Fruit fly (Drosophila melanogaster): Measurements from ENCODE around the gene Nph.

The Nph gene

DNA sequence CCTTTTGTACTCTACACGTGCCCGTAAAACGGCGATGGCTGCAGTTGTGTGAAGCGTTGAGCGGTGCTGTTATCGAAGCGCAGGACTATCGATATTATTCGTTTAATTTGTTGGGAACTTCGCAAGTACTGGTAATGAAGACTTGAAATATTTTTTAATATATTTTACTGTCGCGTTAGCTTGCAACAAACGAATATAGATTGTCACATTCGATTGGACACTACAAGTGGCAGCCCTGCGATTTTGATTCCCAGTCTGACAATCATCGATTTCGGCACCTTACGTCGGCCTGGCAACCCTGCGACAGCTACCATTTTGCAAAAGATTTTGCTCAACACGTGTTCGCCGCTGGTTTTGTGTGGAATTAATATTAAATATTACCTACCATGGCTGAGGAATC is at the start of gene Nph, which contains the start of gene Nlp:
Gene Nph (minus strand): TSS at position 214 of the 400 bp plus-strand sequence.
Gene Nlp (plus strand): TSS at position 138 of the 400 bp plus-strand sequence.
- TF ChIP-seq rn (GFP tag; IDR thresholded peaks at IDR 0.05) (no peak), CG4496 (GFP tag; IDR thresholded peaks at IDR 0.05) (no peak), Snoo (tag; optimal IDR thresholded peaks at IDR 0.05) (peak; percentile 14), CG34367 (tag; optimal IDR thresholded peaks at IDR 0.05) (no peak)

DNA sequence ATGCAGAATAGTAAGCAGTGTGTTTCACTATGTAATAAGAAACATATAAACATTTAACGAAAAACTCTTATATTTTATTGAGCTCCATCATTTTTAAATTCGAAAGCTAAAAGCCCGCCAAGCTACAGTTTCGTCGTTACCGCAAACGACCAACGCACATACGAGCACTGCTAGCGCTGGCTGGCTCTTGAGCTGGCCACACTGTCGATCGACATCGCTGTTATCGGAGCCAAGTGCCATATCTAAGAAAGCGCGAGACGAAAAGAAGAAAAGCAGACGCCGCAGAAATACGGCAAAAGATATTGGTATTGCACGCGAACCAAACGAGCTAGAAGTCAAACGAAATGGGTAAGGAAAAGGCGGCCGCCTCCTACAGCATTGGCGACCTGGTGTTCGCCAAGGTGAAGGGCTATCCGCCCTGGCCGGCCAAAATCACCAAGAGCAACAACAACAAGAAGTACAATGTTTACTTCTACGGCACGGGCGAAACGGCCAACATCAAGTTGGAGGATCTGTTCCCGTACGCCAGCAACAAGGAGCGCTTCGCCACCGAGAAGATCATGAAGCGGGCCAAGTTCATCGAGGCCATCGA is 47.9 kb upstream of the Nph start, which contains the start of gene Jasper:
Gene Jasper (plus strand): TSS at position 60 of the 592 bp plus-strand sequence.
- TF ChIP-seq CG9948 (tag; optimal IDR thresholded peaks at IDR 0.05) (no peak), CG15710 (tag; optimal IDR thresholded peaks at IDR 0.05) (no peak), CG12605 (GFP tag; IDR thresholded peaks at IDR 0.05) (no peak), EcR (GFP tag; optimal IDR thresholded peaks at IDR 0.05) (no peak), CG10348 (GFP tag; IDR thresholded peaks at IDR 0.05) (no peak), Snoo (tag; optimal IDR thresholded peaks at IDR 0.05) (no peak), CG4496 (GFP tag; IDR thresholded peaks at IDR 0.05) (no peak; the same call in 2 of the 3 replicates), CG13204 (GFP tag; optimal IDR thresholded peaks at IDR 0.05) (no peak), Ets98B (GFP tag; IDR thresholded peaks at IDR 0.05) (no peak), CG32121 (GFP tag; IDR thresholded peaks at IDR 0.05) (no peak), CG14655 (GFP tag; optimal IDR thresholded peaks at IDR 0.05) (no peak), CG34367 (tag; optimal IDR thresholded peaks at IDR 0.05) (no peak), CG8301 (tag; optimal IDR thresholded peaks at IDR 0.05) (no peak), CG17806 (tag; optimal IDR thresholded peaks at IDR 0.05) (no peak), D1 (tag; optimal IDR thresholded peaks at IDR 0.05) (no peak), rn (GFP tag; IDR thresholded peaks at IDR 0.05) (no peak), gl (tag; optimal IDR thresholded peaks at IDR 0.05) (no peak), Pif1A (GFP tag; optimal IDR thresholded peaks at IDR 0.05) (no peak), Pif1B (GFP tag; optimal IDR thresholded peaks at IDR 0.05) (no peak)

DNA sequence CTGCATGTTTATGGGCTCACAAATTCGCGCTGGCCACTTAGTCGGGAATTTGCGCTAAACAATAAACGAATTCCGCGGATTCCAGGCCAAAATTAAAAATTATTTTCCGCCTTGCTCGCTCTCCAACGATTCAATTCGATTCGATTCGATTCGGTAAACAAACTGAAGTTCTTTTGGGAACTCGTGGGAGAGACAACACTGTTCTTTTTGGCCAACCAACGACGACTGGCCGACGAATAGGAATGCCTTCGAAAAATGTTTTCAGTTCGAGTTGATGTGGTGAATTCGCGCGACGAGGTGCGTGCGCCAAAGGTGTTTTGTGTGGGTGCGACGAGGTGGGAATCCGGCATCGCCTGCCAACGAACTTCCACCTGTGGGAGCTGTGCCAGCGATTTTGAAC is 47.3 kb upstream of the Nph start, which contains the start of gene CG15528:
Gene CG15528 (minus strand): TSS at position 180 of the 400 bp plus-strand sequence.
- TF ChIP-seq Pif1A (GFP tag; optimal IDR thresholded peaks at IDR 0.05) (no peak), CG34367 (tag; optimal IDR thresholded peaks at IDR 0.05) (no peak), CG32121 (GFP tag; IDR thresholded peaks at IDR 0.05) (no peak), D1 (tag; optimal IDR thresholded peaks at IDR 0.05) (no peak), Ets98B (GFP tag; IDR thresholded peaks at IDR 0.05) (no peak), EcR (GFP tag; optimal IDR thresholded peaks at IDR 0.05) (no peak), CG8159 (tag; optimal IDR thresholded peaks at IDR 0.05) (no peak)

DNA sequence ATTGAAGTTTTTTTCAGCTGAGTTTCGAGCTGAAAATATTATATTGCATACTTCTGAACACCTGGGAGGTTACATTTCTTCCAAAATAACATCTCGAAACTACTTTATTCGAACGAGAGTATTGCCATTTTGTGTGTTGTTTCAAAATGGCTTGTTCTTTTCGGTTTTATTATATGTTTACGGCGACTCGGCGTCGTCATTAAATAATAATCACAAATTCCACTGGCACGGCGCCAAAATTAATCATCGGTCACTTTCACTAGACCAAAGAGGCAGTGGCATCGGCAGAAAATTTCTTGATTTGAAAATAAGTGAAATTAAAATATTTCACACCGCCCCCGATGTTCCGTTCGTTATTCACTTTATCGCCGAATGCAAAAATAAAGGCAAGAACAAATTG is 45.8 kb upstream of the Nph start:
- no peak for TF ChIP-seq CG34367 (tag; optimal IDR thresholded peaks at IDR 0.05)
- no peak for TF ChIP-seq CG14655 (GFP tag; optimal IDR thresholded peaks at IDR 0.05)
- no peak for TF ChIP-seq fd96Ca (GFP tag; IDR thresholded peaks at IDR 0.05)
- no peak for TF ChIP-seq CG10348 (GFP tag; IDR thresholded peaks at IDR 0.05)
- TF ChIP-seq EcR (GFP tag; optimal IDR thresholded peaks at IDR 0.05) = no peak
- TF ChIP-seq D1 (tag; optimal IDR thresholded peaks at IDR 0.05) = no peak
- no peak for TF ChIP-seq CG15710 (tag; optimal IDR thresholded peaks at IDR 0.05)
- no peak for TF ChIP-seq Pif1B (GFP tag; optimal IDR thresholded peaks at IDR 0.05)

DNA sequence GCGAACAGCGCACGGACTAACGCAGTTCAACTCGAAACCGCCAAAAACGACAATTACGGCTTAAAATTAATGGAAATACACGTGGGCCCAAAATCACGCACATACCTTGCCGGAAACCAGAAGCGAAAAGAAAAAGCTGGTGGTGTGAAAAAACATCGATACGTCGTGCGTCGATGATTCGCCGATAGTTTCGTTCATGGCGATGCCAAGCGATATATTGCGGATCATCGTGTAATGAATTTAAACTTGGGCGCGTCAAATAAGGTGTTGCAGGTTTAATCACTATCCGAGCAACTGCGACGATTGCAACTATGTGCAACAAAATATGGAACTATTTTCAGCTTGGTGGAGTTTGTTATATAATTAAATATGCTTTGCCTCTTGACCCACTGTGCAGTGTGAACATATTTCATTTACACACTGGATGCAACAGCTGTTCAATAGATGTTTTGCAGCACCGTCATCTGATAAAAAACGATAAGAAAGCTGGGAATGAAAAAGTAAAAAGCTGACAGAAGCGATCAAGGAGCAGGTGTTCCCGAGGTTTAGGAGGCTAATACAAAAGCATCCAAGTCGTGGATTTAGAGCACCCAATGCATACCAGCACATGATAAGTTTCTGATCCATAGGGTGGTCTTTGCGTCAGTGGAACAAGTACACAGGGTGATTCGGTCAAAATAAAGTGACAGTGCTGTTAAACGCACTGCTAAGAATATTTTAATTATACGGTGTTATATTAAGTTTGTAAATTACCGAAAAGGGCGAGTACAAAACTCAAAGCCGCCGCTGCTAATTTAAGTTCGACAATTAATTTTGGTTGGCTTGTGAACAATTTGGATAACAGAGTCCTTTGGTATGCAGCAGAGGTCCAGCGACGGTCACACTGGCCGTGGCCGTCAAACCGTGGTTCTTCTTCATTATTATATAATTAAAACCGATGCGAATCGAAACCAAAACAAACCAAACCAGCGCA is 41.7 kb upstream of the Nph start, which contains the start of the genes RpL32 and CG7943:
Gene RpL32 (minus strand): TSS at position 133 of the 973 bp plus-strand sequence.
Gene CG7943 (plus strand): TSS at position 442 of the 973 bp plus-strand sequence.
- peak; percentile 83 for TF ChIP-seq CG17806 (tag; optimal IDR thresholded peaks at IDR 0.05)
- peak; percentile 88 for TF ChIP-seq Pif1A (GFP tag; optimal IDR thresholded peaks at IDR 0.05)
- TF ChIP-seq gl (tag; optimal IDR thresholded peaks at IDR 0.05) = peak; percentile 78
- TF ChIP-seq CG14655 (GFP tag; optimal IDR thresholded peaks at IDR 0.05) = no peak
- peak; percentile 84 for TF ChIP-seq CG10348 (GFP tag; IDR thresholded peaks at IDR 0.05)
- TF ChIP-seq EcR (GFP tag; optimal IDR thresholded peaks at IDR 0.05) = no peak
- peak; percentile 89 for TF ChIP-seq CG32121 (GFP tag; IDR thresholded peaks at IDR 0.05)
- TF ChIP-seq CG8301 (tag; optimal IDR thresholded peaks at IDR 0.05) = peak; percentile 81
- TF ChIP-seq Pif1B (GFP tag; optimal IDR thresholded peaks at IDR 0.05) = peak; percentile 94
- TF ChIP-seq CG8159 (tag; optimal IDR thresholded peaks at IDR 0.05) = peak; percentile 84
- peak; percentile 95 for TF ChIP-seq fd96Ca (GFP tag; IDR thresholded peaks at IDR 0.05)
- TF ChIP-seq CG34367 (tag; optimal IDR thresholded peaks at IDR 0.05) = peak; percentile 77
- peak; percentile 73 for TF ChIP-seq rn (GFP tag; IDR thresholded peaks at IDR 0.05)
- TF ChIP-seq Ets98B (GFP tag; IDR thresholded peaks at IDR 0.05) = peak; percentile 92
- TF ChIP-seq CG13204 (GFP tag; optimal IDR thresholded peaks at IDR 0.05) = no peak
- TF ChIP-seq CG4496 (GFP tag; IDR thresholded peaks at IDR 0.05) = peak; percentile 94
- peak; percentile 76 for TF ChIP-seq CG9948 (tag; optimal IDR thresholded peaks at IDR 0.05)
- peak; percentile 83 for TF ChIP-seq CG15710 (tag; optimal IDR thresholded peaks at IDR 0.05)
- TF ChIP-seq CG12605 (GFP tag; IDR thresholded peaks at IDR 0.05) = peak; percentile 78
- no peak for TF ChIP-seq D1 (tag; optimal IDR thresholded peaks at IDR 0.05)
- TF ChIP-seq Snoo (tag; optimal IDR thresholded peaks at IDR 0.05) = peak; percentile 94
